Fruit fly (Drosophila melanogaster): ENCODE results near the gene osp.

osp gene

DNA sequence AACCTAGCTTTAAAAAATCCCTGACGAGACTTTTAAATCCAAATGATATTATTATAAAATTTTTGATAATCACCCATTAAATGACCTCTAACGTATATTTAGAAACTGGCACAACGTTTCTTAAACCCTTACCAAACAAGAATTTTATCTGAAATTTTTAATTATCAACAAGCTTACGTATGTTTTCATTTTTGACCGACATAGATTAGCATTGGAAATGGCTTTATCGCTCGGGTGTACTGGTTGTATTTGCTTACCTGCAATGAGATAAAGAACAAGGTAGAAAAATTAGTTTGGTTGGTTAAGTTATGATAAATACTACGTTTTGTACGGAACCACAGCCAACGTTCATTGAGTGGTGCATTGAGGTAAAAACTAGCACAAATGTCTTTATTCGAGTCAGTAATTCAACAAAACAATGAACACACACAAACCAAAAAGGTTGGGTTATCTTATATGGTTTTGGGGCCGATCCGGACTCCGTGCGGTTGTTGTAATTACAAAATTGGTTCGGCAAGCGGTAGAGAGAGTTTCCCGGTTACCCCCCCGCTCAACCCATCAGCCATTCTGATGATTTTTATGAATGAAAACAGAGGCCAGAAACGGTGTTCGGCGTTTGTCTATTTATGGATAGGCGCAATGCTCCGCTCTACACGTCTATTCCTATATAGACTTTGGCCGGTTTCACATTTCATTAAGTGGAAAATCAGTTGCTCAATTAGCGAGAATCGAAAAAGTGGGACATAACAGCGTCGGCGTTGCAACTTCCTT lies 32.8 kb downstream of the osp start:
- TF ChIP-seq CG8478 (optimal IDR thresholded peaks at IDR 0.05) (no peak), CTCF (optimal IDR thresholded peaks at IDR 0.05) (no peak)

DNA sequence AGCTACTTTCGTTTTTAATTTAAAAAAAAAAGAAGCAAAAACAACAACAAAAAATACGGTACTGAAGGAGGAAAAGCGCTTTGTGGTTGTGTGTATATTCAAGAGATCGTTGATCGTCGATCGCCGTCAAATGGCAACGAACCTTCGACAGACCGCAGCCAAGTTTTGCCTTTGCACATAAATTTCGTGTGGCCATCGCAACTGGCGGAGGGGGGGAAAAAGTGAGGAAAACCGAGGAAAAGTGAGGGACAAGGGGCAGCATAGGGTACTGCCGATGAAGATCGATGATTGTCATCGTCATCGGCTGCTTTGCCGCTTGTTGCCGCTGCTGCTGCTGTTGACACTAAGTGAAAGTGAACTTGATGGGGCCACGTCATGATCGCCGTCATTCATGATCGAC lies 34.2 kb downstream of the osp start:
- no peak for TF ChIP-seq CTCF (optimal IDR thresholded peaks at IDR 0.05)

DNA sequence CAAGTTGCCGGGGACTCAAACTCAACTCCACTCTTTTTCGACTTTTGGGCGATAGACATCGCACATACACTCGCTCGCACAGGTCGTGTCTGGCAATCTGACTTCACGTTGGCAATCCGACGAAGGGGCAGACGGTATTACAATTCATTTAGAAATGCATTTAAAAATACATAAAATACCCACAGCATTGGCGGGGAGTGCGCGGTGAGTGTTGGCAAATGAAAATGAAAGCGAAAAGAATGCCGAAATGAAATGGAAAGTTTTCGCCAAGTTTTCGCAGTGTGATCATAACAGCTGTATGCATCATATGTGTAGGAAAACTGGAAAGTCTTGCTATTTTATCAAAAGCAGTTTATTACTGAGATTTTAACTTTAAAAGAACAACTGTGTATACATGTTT lies 35.7 kb downstream of the osp start:
- TF ChIP-seq CTCF (optimal IDR thresholded peaks at IDR 0.05), result no peak
- no peak for TF ChIP-seq CG8478 (optimal IDR thresholded peaks at IDR 0.05)

DNA sequence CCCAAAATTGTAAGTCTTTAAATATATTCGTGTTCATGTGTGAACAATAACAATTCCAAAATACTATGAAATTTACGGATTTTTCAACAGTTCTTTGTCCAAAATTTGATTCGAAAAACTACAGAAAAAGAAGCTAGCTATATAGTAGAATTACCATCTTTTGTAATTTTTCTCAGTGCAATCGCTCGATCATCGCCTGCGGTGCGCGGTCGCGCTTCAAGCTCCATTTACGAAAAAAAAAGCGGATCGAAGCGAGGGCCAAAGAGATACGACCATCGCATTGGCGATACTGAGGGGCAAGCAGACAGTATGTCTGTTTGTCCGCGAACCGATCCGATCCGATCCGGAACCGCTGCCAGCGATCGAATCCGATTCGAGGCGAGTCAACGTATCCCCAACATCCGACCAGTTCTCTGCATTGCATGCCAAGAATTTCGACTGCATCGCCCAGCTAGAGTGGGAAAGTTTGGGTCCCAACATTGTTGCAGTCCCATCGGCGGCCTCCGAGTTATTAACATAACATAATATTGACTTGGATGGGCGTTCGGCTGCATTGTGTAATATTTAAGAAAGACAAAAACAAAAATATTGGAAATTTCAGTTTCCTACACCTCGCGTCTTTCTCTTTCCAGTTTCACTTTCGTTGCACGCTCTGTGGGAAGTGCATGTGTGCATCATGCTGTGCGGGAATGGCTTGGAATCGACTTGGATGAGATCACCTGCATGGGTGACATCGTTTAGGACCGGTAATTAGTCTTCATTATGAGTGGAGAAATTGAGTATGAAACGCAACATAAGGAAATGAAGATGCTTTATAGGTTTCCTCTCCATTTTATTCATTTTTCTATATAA lies 37.2 kb downstream of the osp start:
- no peak for TF ChIP-seq CTCF (optimal IDR thresholded peaks at IDR 0.05)
- TF ChIP-seq CG8478 (optimal IDR thresholded peaks at IDR 0.05), result no peak

DNA sequence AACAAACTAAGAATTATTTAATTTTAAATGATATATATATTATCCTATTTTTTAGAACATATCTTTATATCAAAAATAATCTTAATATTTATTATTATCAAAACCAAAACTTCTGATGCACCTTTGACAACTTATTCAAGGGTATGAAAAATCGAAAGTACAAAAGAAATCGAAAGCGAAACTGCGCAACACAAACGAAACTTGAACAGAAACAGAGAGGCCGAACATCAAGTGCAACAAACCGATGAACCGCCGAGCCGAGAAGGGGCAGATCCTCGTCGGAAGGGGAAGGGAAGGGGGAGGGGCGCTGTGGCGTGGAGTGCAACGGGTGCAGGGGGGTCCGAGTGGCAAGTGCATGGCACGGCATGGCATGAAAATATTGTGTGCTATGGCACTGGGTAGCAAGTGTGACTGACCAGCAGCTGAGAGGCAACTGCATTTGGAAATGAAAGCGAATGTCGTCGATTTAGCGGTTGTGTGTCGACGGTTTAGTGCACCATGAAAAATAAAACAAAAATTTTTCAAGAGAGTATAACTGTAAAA lies 47.0 kb downstream of the osp start:
- TF ChIP-seq CTCF (optimal IDR thresholded peaks at IDR 0.05) (no peak), CG8478 (optimal IDR thresholded peaks at IDR 0.05) (no peak)

DNA sequence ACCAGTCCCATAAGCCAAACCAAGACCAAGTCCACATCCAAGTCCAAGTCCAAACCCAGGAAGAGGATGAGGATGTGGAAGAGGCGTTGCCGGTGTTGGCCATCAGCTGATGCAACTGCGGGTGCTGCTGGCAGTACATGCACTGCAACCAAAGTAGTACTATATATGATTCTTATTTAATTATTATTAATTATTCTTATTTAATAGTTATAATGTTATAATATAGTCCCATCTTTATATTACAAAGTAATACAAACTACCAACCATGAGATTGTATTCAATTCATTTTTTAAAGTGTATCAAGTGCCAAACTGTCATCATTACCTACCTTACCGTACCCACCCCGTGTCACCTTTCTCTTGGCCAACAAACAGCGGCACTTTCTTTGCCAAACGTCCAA lies 54.2 kb downstream of the osp start:
- TF ChIP-seq CG8478 (optimal IDR thresholded peaks at IDR 0.05) (no peak), CTCF (optimal IDR thresholded peaks at IDR 0.05) (no peak)

DNA sequence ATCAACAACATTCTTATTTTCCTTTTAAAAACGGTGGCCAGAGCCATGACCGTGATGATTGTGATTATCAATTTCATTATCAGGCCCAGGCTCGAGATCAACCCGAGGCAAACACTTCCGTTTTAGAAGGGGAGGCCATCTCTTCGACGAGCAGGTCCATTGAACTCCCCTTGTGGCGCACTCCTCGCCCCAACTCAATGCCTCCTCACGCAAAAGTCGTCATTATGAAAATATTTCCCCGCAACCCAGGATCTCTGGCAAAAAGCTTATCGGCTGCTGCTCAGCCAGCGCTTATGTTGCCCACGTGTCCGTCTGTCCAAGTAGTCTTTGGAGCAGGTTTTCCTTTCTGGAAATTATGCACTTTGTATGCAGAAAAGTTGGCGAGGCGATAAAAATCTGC lies 56.3 kb downstream of the osp start:
- TF ChIP-seq CG8478 (optimal IDR thresholded peaks at IDR 0.05) (no peak), CTCF (optimal IDR thresholded peaks at IDR 0.05) (no peak)

DNA sequence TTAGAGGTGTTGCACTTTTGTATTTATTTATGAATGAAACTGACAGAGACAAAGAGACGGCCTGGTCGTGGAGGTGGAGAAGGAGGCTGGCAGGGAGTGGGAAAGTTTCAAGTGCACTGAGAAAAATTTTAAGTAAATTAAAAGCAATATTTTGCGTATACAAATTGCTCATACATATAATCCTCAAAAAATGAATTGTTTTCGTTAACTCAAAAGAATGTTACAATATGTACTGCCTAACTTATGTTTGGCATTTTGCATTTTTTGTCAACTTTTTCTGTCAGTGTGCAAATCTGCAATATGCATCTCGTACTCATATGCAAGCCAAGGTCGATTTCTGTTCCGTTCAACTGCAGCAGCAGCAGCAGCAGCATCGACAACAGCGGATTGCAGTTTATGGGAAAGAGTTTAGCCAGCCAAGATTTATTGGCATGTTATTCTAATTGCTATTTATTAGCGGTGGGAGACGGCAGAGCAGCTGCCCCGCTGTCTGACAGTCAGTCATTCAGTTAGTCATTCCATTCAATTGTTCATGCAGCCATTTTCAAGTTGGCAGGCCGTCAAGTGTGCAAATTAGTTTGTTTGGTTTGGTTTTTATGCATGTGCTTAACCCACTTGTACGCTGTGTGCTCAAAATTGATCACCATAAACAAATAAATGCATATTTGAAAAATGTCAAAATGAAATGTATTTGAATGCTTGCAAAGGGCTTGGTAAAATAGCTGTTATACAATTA lies 58.0 kb downstream of the osp start:
- TF ChIP-seq CG8478 (optimal IDR thresholded peaks at IDR 0.05), result no peak
- TF ChIP-seq CTCF (optimal IDR thresholded peaks at IDR 0.05), result no peak

DNA sequence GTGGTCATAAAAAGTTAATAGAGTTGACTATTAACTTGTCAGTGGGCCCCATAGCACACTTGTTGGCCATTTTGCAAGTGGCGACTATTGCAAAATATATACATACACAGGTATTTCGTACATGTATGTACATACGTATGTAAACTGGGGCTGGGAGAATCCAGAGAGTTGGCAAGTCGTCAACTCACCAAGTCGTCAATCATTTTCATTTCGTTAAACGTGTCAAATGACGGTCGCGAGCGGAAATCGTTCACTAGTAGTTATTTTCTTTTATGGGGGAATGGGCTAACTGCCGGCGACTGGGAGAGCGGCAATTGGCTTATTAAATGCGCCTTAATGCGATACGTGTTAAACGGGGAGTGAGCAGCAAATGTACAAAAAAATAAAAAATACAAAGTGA lies 60.4 kb downstream of the osp start:
- TF ChIP-seq CG8478 (optimal IDR thresholded peaks at IDR 0.05) (no peak), CTCF (optimal IDR thresholded peaks at IDR 0.05) (no peak)

DNA sequence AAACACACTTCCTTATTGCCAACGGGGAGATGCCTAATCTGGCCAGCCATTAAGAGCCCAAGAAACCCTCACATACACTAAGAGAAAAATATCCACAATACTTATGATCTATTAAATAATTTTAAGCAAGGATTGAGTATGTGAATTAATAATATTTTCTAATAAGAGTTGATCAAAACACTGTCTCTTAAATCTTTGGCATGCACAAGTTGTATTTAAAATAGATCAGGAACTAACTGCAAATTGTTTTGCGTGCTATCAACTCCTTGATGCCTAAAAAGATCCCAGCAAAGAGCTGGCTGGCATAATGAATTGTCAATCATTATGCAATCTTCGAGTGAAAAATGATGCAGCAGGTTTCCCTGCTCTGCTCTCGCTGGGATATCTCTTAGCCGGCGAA lies 62.0 kb downstream of the osp start:
- no peak for TF ChIP-seq CG8478 (optimal IDR thresholded peaks at IDR 0.05)
- no peak for TF ChIP-seq CTCF (optimal IDR thresholded peaks at IDR 0.05)

DNA sequence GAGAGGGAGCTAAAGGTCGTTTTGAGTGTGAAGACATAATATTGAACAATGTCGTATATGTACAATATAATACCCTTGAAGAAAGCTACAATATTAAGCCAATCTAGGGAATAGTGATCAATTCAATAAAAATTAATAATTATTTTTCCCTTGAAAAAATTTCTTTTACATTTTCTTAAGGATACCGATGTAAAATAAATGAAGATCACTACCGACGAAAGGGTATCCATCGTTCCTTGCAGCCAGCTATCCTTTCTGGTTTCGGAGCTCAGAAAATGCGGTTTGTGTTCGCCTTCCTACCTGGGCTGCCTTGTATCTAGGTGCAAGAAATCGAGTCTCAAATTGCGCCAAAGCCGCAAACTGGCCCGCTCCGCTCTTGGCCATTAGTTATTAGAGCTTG lies 64.5 kb downstream of the osp start:
- no peak for TF ChIP-seq CG8478 (optimal IDR thresholded peaks at IDR 0.05)
- TF ChIP-seq CTCF (optimal IDR thresholded peaks at IDR 0.05), result no peak

DNA sequence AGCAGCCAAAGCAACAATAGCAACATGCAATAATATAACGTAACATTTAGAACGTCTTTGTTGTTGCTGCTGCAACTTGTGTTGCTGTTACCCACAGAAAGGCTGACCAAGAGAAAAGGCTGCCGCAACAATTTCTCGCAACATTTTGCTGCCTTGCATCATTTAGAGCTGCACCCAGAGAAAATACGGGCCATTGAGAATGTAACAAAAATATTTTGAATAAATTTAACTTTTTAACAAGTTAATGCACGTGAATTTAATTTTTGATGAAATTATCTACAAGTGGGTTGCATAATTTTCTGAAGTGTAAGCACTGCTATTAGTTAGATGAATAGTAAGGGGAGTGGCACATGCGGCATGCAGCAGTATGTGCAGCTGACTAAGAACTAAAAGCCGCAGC lies 65.3 kb downstream of the osp start:
- no peak for TF ChIP-seq CTCF (optimal IDR thresholded peaks at IDR 0.05)
- no peak for TF ChIP-seq CG8478 (optimal IDR thresholded peaks at IDR 0.05)

DNA sequence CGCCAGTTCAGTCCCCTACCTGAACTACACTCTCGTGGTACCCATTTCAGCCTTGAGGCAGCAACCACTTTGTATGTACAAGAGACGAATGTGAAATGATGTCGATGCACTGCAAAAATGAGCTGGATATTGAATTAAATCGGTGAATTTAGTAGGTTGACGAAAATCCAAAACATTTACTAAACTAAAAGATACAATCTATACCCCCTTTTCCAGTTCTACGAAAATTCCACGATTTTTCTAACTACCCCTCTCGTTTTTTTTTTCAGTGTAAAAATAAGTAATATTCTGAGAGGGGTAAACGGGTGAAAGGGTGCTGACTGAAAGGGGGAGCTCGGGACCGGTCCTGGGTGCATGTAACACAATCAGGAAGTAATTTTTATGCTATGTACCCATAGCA lies 67.0 kb downstream of the osp start:
- TF ChIP-seq CG8478 (optimal IDR thresholded peaks at IDR 0.05) (no peak), CTCF (optimal IDR thresholded peaks at IDR 0.05) (no peak)

DNA sequence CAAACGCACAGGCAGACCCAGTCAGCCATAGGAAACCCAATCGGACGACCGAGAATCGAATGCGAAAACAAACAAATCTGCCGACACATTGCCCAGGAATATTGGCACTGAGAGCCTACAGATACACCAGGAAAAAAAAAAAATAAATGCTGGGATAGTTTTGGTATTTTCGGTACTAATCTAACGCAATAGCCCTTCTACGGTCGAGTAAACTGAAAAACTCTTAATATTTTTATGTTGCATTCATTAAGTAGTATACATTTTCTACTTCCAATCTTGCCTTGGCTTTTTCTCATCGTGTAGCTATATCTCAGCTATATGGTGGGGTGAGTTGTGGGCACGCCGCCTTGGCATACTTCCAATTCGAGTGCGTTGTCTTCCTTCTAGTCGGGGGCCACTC lies 69.5 kb downstream of the osp start:
- TF ChIP-seq CG8478 (optimal IDR thresholded peaks at IDR 0.05) (no peak), CTCF (optimal IDR thresholded peaks at IDR 0.05) (no peak)

DNA sequence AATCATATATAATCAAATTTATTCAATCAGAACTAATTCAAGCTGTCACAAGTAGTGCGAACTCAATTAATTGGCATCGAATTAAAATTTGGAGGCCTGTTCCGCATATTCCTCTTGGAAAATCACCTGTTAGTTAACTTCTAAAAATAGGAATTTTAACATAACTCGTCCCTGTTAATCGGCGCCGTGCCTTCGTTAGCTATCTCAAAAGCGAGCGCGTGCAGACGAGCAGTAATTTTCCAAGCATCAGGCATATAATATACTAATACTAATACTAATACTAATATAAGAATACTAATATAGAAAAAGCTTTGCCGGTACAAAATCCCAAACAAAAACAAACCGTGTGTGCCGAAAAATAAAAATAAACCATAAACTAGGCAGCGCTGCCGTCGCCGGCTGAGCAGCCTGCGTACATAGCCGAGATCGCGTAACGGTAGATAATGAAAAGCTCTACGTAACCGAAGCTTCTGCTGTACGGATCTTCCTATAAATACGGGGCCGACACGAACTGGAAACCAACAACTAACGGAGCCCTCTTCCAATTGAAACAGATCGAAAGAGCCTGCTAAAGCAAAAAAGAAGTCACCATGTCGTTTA lies 73.3 kb downstream of the osp start:
- TF ChIP-seq CTCF (optimal IDR thresholded peaks at IDR 0.05) (no peak), CG8478 (optimal IDR thresholded peaks at IDR 0.05) (no peak)
